Worm (Caenorhabditis elegans): ENCODE results near the gene scl-15.

- TF ChIP-seq egl-27 (tag; optimal IDR thresholded peaks at IDR 0.05): no peak
- no peak for TF ChIP-seq skn-1 (tag; optimal IDR thresholded peaks at IDR 0.05)
- no peak for TF ChIP-seq nhr-237 (tag; optimal IDR thresholded peaks at IDR 0.05)
- no peak for TF ChIP-seq ZK546.5 (tag; optimal IDR thresholded peaks at IDR 0.05)
- TF ChIP-seq ceh-9 (tag; optimal IDR thresholded peaks at IDR 0.05): no peak
- TF ChIP-seq ceh-82 (tag; optimal IDR thresholded peaks at IDR 0.05): no peak
- TF ChIP-seq pqm-1 (tag; optimal IDR thresholded peaks at IDR 0.05): no peak
- no peak for TF ChIP-seq egl-5 (tag; optimal IDR thresholded peaks at IDR 0.05)
- no peak for TF ChIP-seq ceh-28 (tag; optimal IDR thresholded peaks at IDR 0.05)
- no peak for TF ChIP-seq nhr-67 (tag; optimal IDR thresholded peaks at IDR 0.05)
Measured at ce11 chrII:3323179-3323578, 38.7 kb upstream of the scl-15 start, which contains the start of gene Y46D2A.2.

Data from whole organism, L3 larva.